Worm (Caenorhabditis elegans): ENCODE data around the gene C08B11.9.

Gene C08B11.9

DNA sequence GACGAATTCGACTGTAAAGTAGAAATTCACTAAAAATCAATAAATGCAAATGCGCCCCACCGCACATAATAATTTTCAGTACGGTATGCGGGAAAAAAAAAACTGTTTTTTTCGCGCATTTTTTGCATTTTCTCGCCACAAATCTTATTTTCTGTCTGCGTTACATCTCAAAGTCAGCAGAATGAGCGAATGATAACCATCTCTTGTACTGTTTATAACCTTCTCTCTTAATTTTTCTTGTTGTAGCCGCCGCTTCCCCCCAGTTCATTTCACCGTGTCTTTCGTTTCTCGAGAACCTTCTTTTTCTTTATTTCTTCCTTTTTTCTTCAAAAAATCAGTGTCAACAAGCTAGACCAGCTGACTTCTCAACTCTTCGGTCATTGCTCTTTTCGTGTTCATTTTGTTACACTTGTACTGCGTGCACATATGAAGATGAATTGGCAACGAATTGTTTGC, 22.5 kb downstream of the C08B11.9 start (continued):
- peak; percentile 54; the same call in 1 of the 2 replicates for TF ChIP-seq K11D2.4 (GFP tag; IDR thresholded peaks at IDR 0.05)
- TF ChIP-seq C17E4.6 (GFP tag; IDR thresholded peaks at IDR 0.05) = peak; percentile 73; the same call in 1 of the 2 replicates
- no peak for TF ChIP-seq nhr-27 (tag; optimal IDR thresholded peaks at IDR 0.05)
- peak; percentile 0 for TF ChIP-seq somi-1 (GFP tag; optimal IDR thresholded peaks at IDR 0.05)
- no peak for TF ChIP-seq lin-26 (GFP tag; IDR thresholded peaks at IDR 0.05)
- no peak for TF ChIP-seq F10E7.11 (tag; optimal IDR thresholded peaks at IDR 0.05)
- no peak for TF ChIP-seq snpc-1.1 (tag; optimal IDR thresholded peaks at IDR 0.05; ENCODE audit: insufficient read depth)
- no peak for TF ChIP-seq B0261.1 (tag; optimal IDR thresholded peaks at IDR 0.05)
- peak; percentile 90 for TF ChIP-seq xnd-1 (tag; optimal IDR thresholded peaks at IDR 0.05)
- no peak for TF ChIP-seq mes-4 (tag; optimal IDR thresholded peaks at IDR 0.05)
- TF ChIP-seq repo-1 (tag; optimal IDR thresholded peaks at IDR 0.05) = peak; percentile 69
- peak; percentile 45 for TF ChIP-seq him-1 (tag; optimal IDR thresholded peaks at IDR 0.05)
- TF ChIP-seq lsl-1 (GFP tag; optimal IDR thresholded peaks at IDR 0.05) = peak; percentile 90
- no peak for TF ChIP-seq zfh-2 (GFP tag; conservative IDR thresholded peaks at IDR 0.05)
- no peak for TF ChIP-seq fkh-3 (tag; optimal IDR thresholded peaks at IDR 0.05)
- TF ChIP-seq T07F8.4 (tag; optimal IDR thresholded peaks at IDR 0.05) = no peak
- TF ChIP-seq rec-8 (tag; optimal IDR thresholded peaks at IDR 0.05) = no peak
- TF ChIP-seq B0019.2 (GFP tag; conservative IDR thresholded peaks at IDR 0.05) = 0 out of 2 replicates have a peak, but pooled peaks have one; percentile 21
- peak; percentile 90 for TF ChIP-seq Y53G8AR.9 (GFP tag; conservative IDR thresholded peaks at IDR 0.05)
- TF ChIP-seq B0035.1 (tag; optimal IDR thresholded peaks at IDR 0.05) = peak; percentile 4
- TF ChIP-seq F22D6.2 (tag; optimal IDR thresholded peaks at IDR 0.05) = no peak
- peak; percentile 97 for TF ChIP-seq madf-6 (GFP tag; IDR thresholded peaks at IDR 0.05)
- no peak for TF ChIP-seq nfya-2 (GFP tag; IDR thresholded peaks at IDR 0.05)
- TF ChIP-seq snpc-3.4 (tag; optimal IDR thresholded peaks at IDR 0.05) = peak; percentile 92
- peak; percentile 88 for TF ChIP-seq athp-1 (tag; optimal IDR thresholded peaks at IDR 0.05)
- no peak for TF ChIP-seq mel-28 (tag; optimal IDR thresholded peaks at IDR 0.05; ENCODE audit: borderline replicate concordance)
- TF ChIP-seq aptf-3 (GFP tag; IDR thresholded peaks at IDR 0.05) = no peak
- TF ChIP-seq lin-35 (GFP tag; optimal IDR thresholded peaks at IDR 0.05) = peak in 1 of 3 experiments; percentile 66
- TF ChIP-seq nhr-179 (tag; optimal IDR thresholded peaks at IDR 0.05) = no peak
- no peak for TF ChIP-seq atf-7 (tag; optimal IDR thresholded peaks at IDR 0.05)
- TF ChIP-seq mxl-1 (tag; optimal IDR thresholded peaks at IDR 0.05) = no peak
- no peak for TF ChIP-seq ccch-3 (GFP tag; optimal IDR thresholded peaks at IDR 0.05)
- peak; percentile 77; the same call in 1 of the 2 replicates for TF ChIP-seq Y67H2A.10 (GFP tag; conservative IDR thresholded peaks at IDR 0.05)
- TF ChIP-seq T26A5.8 (tag; optimal IDR thresholded peaks at IDR 0.05) = no peak
- no peak for TF ChIP-seq lsy-27 (tag; optimal IDR thresholded peaks at IDR 0.05; ENCODE audit: borderline replicate concordance, insufficient read depth)
- peak; percentile 77 for TF ChIP-seq hsf-1 (GFP tag; IDR thresholded peaks at IDR 0.05)

- no peak for TF ChIP-seq nfya-1 (tag; optimal IDR thresholded peaks at IDR 0.05; ENCODE audit: borderline replicate concordance, insufficient read depth)
- no peak for TF ChIP-seq atf-7 (tag; optimal IDR thresholded peaks at IDR 0.05)
- no peak for TF ChIP-seq unc-130 (GFP tag; optimal IDR thresholded peaks at IDR 0.05)
- no peak for TF ChIP-seq Y95B8A.8 (GFP tag; IDR thresholded peaks at IDR 0.05)
- no peak for TF ChIP-seq Y53G8AR.9 (GFP tag; conservative IDR thresholded peaks at IDR 0.05)
- TF ChIP-seq unc-62 (GFP tag; optimal IDR thresholded peaks at IDR 0.05) = no peak
- TF ChIP-seq nhr-80 (tag; optimal IDR thresholded peaks at IDR 0.05) = peak; percentile 42
- no peak for TF ChIP-seq ceh-58 (GFP tag; IDR thresholded peaks at IDR 0.05)
- no peak for TF ChIP-seq F33H1.4 (GFP tag; IDR thresholded peaks at IDR 0.05)
- TF ChIP-seq egl-44 (GFP tag; IDR thresholded peaks at IDR 0.05) = no peak
- peak; percentile 84 for TF ChIP-seq ama-1 (optimal IDR thresholded peaks at IDR 0.05)
- TF ChIP-seq ama-1 (GFP tag; optimal IDR thresholded peaks at IDR 0.05) = no peak
- no peak for TF ChIP-seq efl-1 (GFP tag; optimal IDR thresholded peaks at IDR 0.05)
- no peak for TF ChIP-seq fkh-3 (tag; optimal IDR thresholded peaks at IDR 0.05)
- TF ChIP-seq F52B5.7 (tag; optimal IDR thresholded peaks at IDR 0.05) = no peak
Observed at ce11 chrII:8012071-8013031, 25.6 kb downstream of the C08B11.9 start, which contains the start of gene DH11.2. Gene DH11.2 (plus strand): TSS chrII:8012816.
